Worm (Caenorhabditis elegans) whole organism, L4 larva: ENCODE results near the gene F07D3.3.

Source experiments
- F44E2.7 ChIP-seq: fragments of 200-800 bp; sonication (Bioruptor generic); IDR thresholded peaks from 2 replicates; pipeline ENCODE4 v2.1.2; 2022; ENCODE audit warnings: missing genetic modification characterization, missing compliant biosample characterization
- Y105C5A.15 ChIP-seq: fragments of 200-800 bp; sonication (Bioruptor generic); IDR thresholded peaks from 2 replicates; pipeline ENCODE4 v1.3.6; 2022; ENCODE audit warnings: missing genetic modification characterization, missing compliant biosample characterization
- aha-1 ChIP-seq: fragments of 150-350 bp; peaks from one replicate; lab custom pipeline; 2014; ENCODE audit warnings: missing biosample characterization, missing genetic modification characterization
- arid-1 ChIP-seq: fragments of 200-800 bp; sonication (Bioruptor generic); conservative IDR thresholded peaks from 2 replicates; pipeline ENCODE4 v1.3.6; 2022; ENCODE audit warnings: missing genetic modification reagents, missing genetic modification characterization, missing compliant biosample characterization
- ceh-20 ChIP-seq: fragments of 200-800 bp; sonication (Bioruptor generic); IDR thresholded peaks from 2 replicates; pipeline ENCODE4 v1.3.6; 2022; ENCODE audit warnings: missing genetic modification reagents, missing genetic modification characterization, missing compliant biosample characterization
- daf-16 ChIP-seq, 3 experiments: sonication (generic microtip); optimal IDR thresholded peaks; 2 replicates each; lab custom pipeline; 2016 to 2017; ENCODE audit warnings: missing genetic modification characterization in 3 of 3, missing genetic modification reagents in 3 of 3, mild to moderate bottlenecking in 2 of 3, missing compliant biosample characterization in 2 of 3, missing biosample characterization in 1 of 3, moderate library complexity in 1 of 3
- daf-19 ChIP-seq: fragments of 200-800 bp; sonication (Bioruptor generic); conservative IDR thresholded peaks from 2 replicates; pipeline ENCODE4 v1.3.6; 2022; ENCODE audit warnings: missing genetic modification characterization, missing compliant biosample characterization
- daf-8 ChIP-seq: fragments of 200-800 bp; sonication (Bioruptor generic); IDR thresholded peaks from 2 replicates; pipeline ENCODE4 v1.3.6; 2022; ENCODE audit warnings: missing genetic modification characterization, missing compliant biosample characterization
- dmd-6 ChIP-seq: fragments of 200-800 bp; sonication (Bioruptor generic); IDR thresholded peaks from 2 replicates; pipeline ENCODE4 v1.3.6; 2022; ENCODE audit warnings: missing genetic modification reagents, missing genetic modification characterization, missing compliant biosample characterization
- dmd-9 ChIP-seq: fragments of 200-800 bp; sonication (Bioruptor generic); IDR thresholded peaks from 2 replicates; pipeline ENCODE4 v1.3.6; 2022; ENCODE audit warnings: missing genetic modification reagents, missing genetic modification characterization, missing compliant biosample characterization
- dpl-1 ChIP-seq: fragments of 150-350 bp; optimal IDR thresholded peaks from 2 replicates; lab custom pipeline; 2014; ENCODE audit warnings: missing biosample characterization, missing genetic modification reagents, missing genetic modification characterization
- dve-1 ChIP-seq: sonication (generic microtip); optimal IDR thresholded peaks from 2 replicates; lab custom pipeline; 2017; ENCODE audit warnings: antibody characterized with exemption, mild to moderate bottlenecking, missing genetic modification characterization, missing compliant biosample characterization; ENCODE audit not compliant: insufficient read depth
- hif-1 ChIP-seq, 2 experiments: sonication (generic microtip); optimal IDR thresholded peaks; 2 replicates each; lab custom pipeline; 2016 to 2017; ENCODE audit warnings: missing compliant biosample characterization in 2 of 2, missing genetic modification characterization in 2 of 2, missing genetic modification reagents in 2 of 2, missing genotype in 2 of 2, mild to moderate bottlenecking in 1 of 2
- hlh-11 ChIP-seq: fragments of 200-800 bp; sonication (Bioruptor generic); optimal IDR thresholded peaks from 2 replicates; lab custom pipeline; 2018; ENCODE audit warnings: mild to moderate bottlenecking, missing genetic modification characterization, missing compliant biosample characterization
- hlh-30 ChIP-seq: sonication (generic microtip); optimal IDR thresholded peaks from 2 replicates; lab custom pipeline; 2017; ENCODE audit warnings: antibody characterized with exemption, mild to moderate bottlenecking, missing genetic modification characterization, missing compliant biosample characterization; ENCODE audit not compliant: insufficient read depth
- madf-5 ChIP-seq, 2 experiments: fragments of 200-800 bp; sonication (Bioruptor generic); IDR thresholded peaks; 2 replicates each; pipeline ENCODE4 v1.3.6; 2022; ENCODE audit warnings: missing compliant biosample characterization in 2 of 2, missing genetic modification characterization in 2 of 2
- mdl-1 ChIP-seq, 2 experiments: fragments of 150-350 bp in 1 of 2; sonication (generic microtip) in 1 of 2; optimal IDR thresholded peaks; 2 replicates each; lab custom pipeline; 2014 to 2017; ENCODE audit warnings: missing biosample characterization in 2 of 2, missing genetic modification characterization in 2 of 2
- mep-1 ChIP-seq: fragments of 150-350 bp; sonication (generic microtip); optimal IDR thresholded peaks from 3 replicates; lab custom pipeline; 2014; ENCODE audit warnings: missing biosample characterization, missing genetic modification characterization
- mes-2 ChIP-seq: sonication (generic microtip); optimal IDR thresholded peaks from 2 replicates; lab custom pipeline; 2016; ENCODE audit warnings: missing genotype, mild to moderate bottlenecking, missing genetic modification characterization, missing compliant biosample characterization; ENCODE audit not compliant: poor library complexity, severe bottlenecking
- mxl-2 ChIP-seq: fragments of 200-800 bp; sonication (Bioruptor generic); conservative IDR thresholded peaks from 2 replicates; pipeline ENCODE4 v1.3.6; 2022; ENCODE audit warnings: missing genetic modification reagents, missing genetic modification characterization, missing compliant biosample characterization
- mxl-3 ChIP-seq: fragments of 200-800 bp; sonication (Bioruptor generic); optimal IDR thresholded peaks from 2 replicates; lab custom pipeline; 2018; ENCODE audit warnings: mild to moderate bottlenecking, missing genetic modification characterization, missing compliant biosample characterization
- nhr-10 ChIP-seq: fragments of 150-350 bp; optimal IDR thresholded peaks from 2 replicates; lab custom pipeline; 2014; ENCODE audit warnings: missing biosample characterization, missing genetic modification characterization
- nhr-102 ChIP-seq: sonication (generic microtip); optimal IDR thresholded peaks from 2 replicates; lab custom pipeline; 2016; ENCODE audit warnings: mild to moderate bottlenecking, missing genetic modification characterization, moderate library complexity, missing compliant biosample characterization
- nhr-28 ChIP-seq: fragments of 150-350 bp; optimal IDR thresholded peaks from 2 replicates; lab custom pipeline; 2014; ENCODE audit warnings: missing biosample characterization, missing genetic modification characterization
- nhr-41 ChIP-seq: fragments of 200-800 bp; sonication (Bioruptor generic); IDR thresholded peaks from 2 replicates; pipeline ENCODE4 v1.3.6; 2022; ENCODE audit warnings: missing genetic modification reagents, missing genetic modification characterization, missing compliant biosample characterization
- nhr-76 ChIP-seq: fragments of 150-350 bp; optimal IDR thresholded peaks from 2 replicates; lab custom pipeline; 2014; ENCODE audit warnings: missing biosample characterization, missing genetic modification characterization
- php-3 ChIP-seq: fragments of 200-800 bp; sonication (Bioruptor generic); IDR thresholded peaks from 2 replicates; pipeline ENCODE4 v1.3.6; 2022; ENCODE audit warnings: missing genetic modification reagents, missing genetic modification characterization, missing compliant biosample characterization
- pqm-1 ChIP-seq: sonication (generic microtip); optimal IDR thresholded peaks from 2 replicates; lab custom pipeline; 2017; ENCODE audit warnings: missing biosample characterization, missing genetic modification characterization
- snpc-1.2 ChIP-seq: fragments of 200-800 bp; sonication (Bioruptor generic); IDR thresholded peaks from 2 replicates; pipeline ENCODE4 v1.3.6; 2022; ENCODE audit warnings: missing genetic modification reagents, missing genetic modification characterization, missing compliant biosample characterization
- unc-130 ChIP-seq: sonication (generic microtip); optimal IDR thresholded peaks from 2 replicates; lab custom pipeline; 2016; ENCODE audit warnings: missing genetic modification reagents, missing genetic modification characterization, missing compliant biosample characterization
- unc-39 ChIP-seq: sonication (generic microtip); optimal IDR thresholded peaks from 2 replicates; lab custom pipeline; 2017; ENCODE audit warnings: missing biosample characterization, missing genetic modification characterization
- unc-62 ChIP-seq, 3 experiments: fragments of 150-350 bp in 1 of 3; sonication (generic microtip); optimal IDR thresholded peaks in 2 of 3; peaks in 1 of 3; 1 replicate in 1 of 3; 2 replicates in 2 of 3; lab custom pipeline; 2014 to 2017; ENCODE audit warnings: missing biosample characterization in 3 of 3, missing genetic modification characterization in 3 of 3, missing genetic modification reagents in 3 of 3, missing genotype in 1 of 3
- zip-2 ChIP-seq: fragments of 150-350 bp; optimal IDR thresholded peaks from 2 replicates; lab custom pipeline; 2014; ENCODE audit warnings: missing biosample characterization, missing genetic modification characterization

Gene F07D3.3

DNA sequence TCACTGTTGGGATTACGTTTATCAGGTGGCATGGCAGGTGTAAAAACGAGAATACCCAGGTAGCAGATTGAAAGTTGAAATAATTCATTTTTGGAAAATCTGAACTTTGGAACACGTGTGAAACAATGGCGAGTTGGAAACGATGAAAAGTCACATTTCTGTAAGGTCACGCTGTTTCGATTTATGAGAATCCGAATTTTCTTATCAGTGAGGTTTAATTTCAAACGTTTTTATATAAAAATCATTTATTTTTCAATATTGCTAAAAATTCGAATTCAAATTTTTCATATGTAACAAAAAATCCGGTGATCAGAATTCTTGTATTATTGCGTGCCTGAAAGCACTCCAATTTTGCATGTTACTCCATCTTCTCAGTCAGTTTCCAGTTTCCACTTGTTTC is at the start of gene F07D3.3:
TSS of gene F07D3.3 (minus strand) at position 101 of the 400 bp plus-strand sequence.
- no peak for TF ChIP-seq nhr-102
- TF ChIP-seq mxl-2, result no peak
- TF ChIP-seq zip-2 (tag; lab: Kevin White, UChicago), result no peak
- no peak for TF ChIP-seq aha-1 (tag; lab: Kevin White, UChicago)
- TF ChIP-seq daf-19 (GFP tag; lab: Robert Waterston, UW), result no peak
- no peak for TF ChIP-seq madf-5 (GFP tag; IDR thresholded peaks at IDR 0.05; lab: Robert Waterston, UW)
- no peak for TF ChIP-seq unc-62 (GFP tag; optimal IDR thresholded peaks at IDR 0.05 in 1 of 2; lab: Kevin White, UChicago)
- TF ChIP-seq unc-62 (tag; optimal IDR thresholded peaks at IDR 0.05; lab: Kevin White, UChicago), result no peak
- TF ChIP-seq F44E2.7 (GFP tag; lab: Robert Waterston, UW), result no peak
- TF ChIP-seq daf-8 (GFP tag; lab: Robert Waterston, UW), result no peak
- TF ChIP-seq dve-1 (tag; lab: Kevin White, UChicago), result no peak
- no peak for TF ChIP-seq snpc-1.2 (GFP tag; lab: Robert Waterston, UW)
- no peak for TF ChIP-seq Y105C5A.15 (GFP tag; lab: Robert Waterston, UW)
- no peak for TF ChIP-seq dpl-1
- TF ChIP-seq nhr-10, result no peak
- no peak for TF ChIP-seq dmd-9 (GFP tag; lab: Robert Waterston, UW)
- TF ChIP-seq hif-1 (tag; optimal IDR thresholded peaks at IDR 0.05; lab: Kevin White, UChicago), result no peak
- no peak for TF ChIP-seq nhr-41 (GFP tag; lab: Robert Waterston, UW)
- no peak for TF ChIP-seq nhr-76 (tag; lab: Kevin White, UChicago)
- no peak for TF ChIP-seq unc-39
- TF ChIP-seq hlh-11 (tag; lab: Kevin White, UChicago), result no peak

DNA sequence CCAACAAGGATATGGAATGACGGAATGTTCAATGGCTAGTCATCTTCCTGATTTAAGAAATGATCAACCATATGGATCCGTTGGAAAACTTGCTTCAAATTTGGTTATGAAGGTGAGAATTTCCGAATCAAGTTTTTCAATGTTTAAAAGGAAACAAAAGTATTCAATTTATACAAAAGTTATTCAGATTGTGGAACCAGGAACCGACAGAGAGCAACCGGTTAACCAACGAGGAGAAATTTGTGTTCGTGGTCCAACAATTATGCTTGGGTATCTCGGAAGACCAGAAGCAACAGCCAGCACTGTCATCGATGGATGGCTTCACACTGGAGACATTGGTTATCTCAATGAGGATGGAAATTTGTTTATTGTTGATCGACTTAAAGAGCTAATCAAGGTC is 47.1 kb upstream of the F07D3.3 start:
- no peak for TF ChIP-seq unc-130 (GFP tag; lab: Kevin White, UChicago)
- TF ChIP-seq unc-62 (GFP tag; optimal IDR thresholded peaks at IDR 0.05 in 1 of 2; lab: Kevin White, UChicago), result peak in 1 of 2 experiments; percentile 32
- no peak for TF ChIP-seq unc-62 (tag; optimal IDR thresholded peaks at IDR 0.05; lab: Kevin White, UChicago)
- peak; percentile 97 for TF ChIP-seq aha-1 (tag; lab: Kevin White, UChicago)

DNA sequence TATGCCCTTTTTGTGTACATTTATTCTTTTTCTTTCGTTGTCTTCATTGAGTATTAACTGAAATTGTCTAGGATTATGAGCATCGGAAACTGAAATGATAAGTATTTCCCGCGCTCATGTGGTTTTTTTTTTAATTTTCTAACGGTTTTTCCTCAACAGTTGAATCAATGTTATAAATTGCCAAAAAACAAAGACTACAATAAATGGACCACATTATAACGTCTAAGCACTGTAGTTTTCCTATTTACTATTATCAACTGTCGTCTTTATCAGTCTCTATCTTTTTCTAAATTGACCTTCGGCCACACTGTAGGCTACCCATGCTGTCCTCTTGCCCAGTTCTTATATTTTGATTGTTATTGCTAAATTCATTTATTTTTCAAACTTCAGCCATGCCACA is 45.2 kb upstream of the F07D3.3 start, which contains the start of gene acs-14:
TSS of gene acs-14 (plus strand) at position 391 of the 400 bp plus-strand sequence.
- peak; percentile 23 for TF ChIP-seq pqm-1 (tag; lab: Kevin White, UChicago)
- TF ChIP-seq dmd-6 (GFP tag; lab: Robert Waterston, UW), result peak; percentile 34; the same call in 1 of the 2 replicates
- no peak for TF ChIP-seq mes-2 (tag; lab: Kevin White, UChicago)
- TF ChIP-seq unc-39, result no peak
- peak; percentile 50 for TF ChIP-seq nhr-28 (tag; lab: Kevin White, UChicago)
- TF ChIP-seq hlh-11 (tag; lab: Kevin White, UChicago), result peak; percentile 16
- TF ChIP-seq dve-1 (tag; lab: Kevin White, UChicago), result peak; percentile 26
- no peak for TF ChIP-seq daf-16 (GFP tag; optimal IDR thresholded peaks at IDR 0.05; lab: Kevin White, UChicago)
- peak; percentile 56 for TF ChIP-seq daf-16 (tag; optimal IDR thresholded peaks at IDR 0.05; lab: Kevin White, UChicago)
- peak; percentile 74 for TF ChIP-seq aha-1 (tag; lab: Kevin White, UChicago)

DNA sequence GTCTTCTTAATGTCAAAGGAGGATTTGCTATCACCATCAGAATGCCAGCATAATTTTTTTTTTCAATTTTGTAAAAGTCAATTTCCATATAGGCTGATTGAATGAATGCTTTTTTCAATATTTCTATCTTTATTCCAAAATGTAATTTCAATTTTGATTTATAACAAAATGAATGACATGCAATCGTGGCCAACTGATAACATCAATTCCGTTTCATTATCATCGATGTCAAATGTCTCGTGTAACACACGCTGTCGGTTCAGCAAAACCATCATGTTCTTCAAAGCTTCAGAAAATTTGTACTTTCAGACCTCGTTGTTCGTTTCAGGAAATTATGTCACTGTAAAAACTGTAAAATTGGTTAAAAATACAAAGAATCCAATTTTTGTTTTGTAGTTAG is 44.4 kb upstream of the F07D3.3 start:
- TF ChIP-seq hlh-11 (tag; lab: Kevin White, UChicago) (peak; percentile 23), arid-1 (GFP tag; lab: Robert Waterston, UW) (no peak), nhr-28 (tag; lab: Kevin White, UChicago) (peak; percentile 79), ceh-20 (GFP tag; lab: Robert Waterston, UW) (peak; percentile 90), unc-62 (GFP tag; optimal IDR thresholded peaks at IDR 0.05 in 1 of 2; lab: Kevin White, UChicago) (no peak), unc-62 (tag; optimal IDR thresholded peaks at IDR 0.05; lab: Kevin White, UChicago) (no peak), dve-1 (tag; lab: Kevin White, UChicago) (peak; percentile 68), hlh-30 (tag; lab: Kevin White, UChicago) (peak; percentile 48), daf-16 (GFP tag; optimal IDR thresholded peaks at IDR 0.05; lab: Kevin White, UChicago) (no peak), daf-16 (tag; optimal IDR thresholded peaks at IDR 0.05; lab: Kevin White, UChicago) (peak; percentile 25), dmd-6 (GFP tag; lab: Robert Waterston, UW) (peak; percentile 94), php-3 (GFP tag; lab: Robert Waterston, UW) (peak; percentile 96), daf-8 (GFP tag; lab: Robert Waterston, UW) (no peak), mes-2 (tag; lab: Kevin White, UChicago) (no peak), pqm-1 (tag; lab: Kevin White, UChicago) (peak; percentile 71), mdl-1 (tag; optimal IDR thresholded peaks at IDR 0.05; lab: Kevin White, UChicago) (peak in 1 of 2 experiments; percentile 37), nhr-41 (GFP tag; lab: Robert Waterston, UW) (0 out of 2 replicates have a peak, but pooled peaks have one; percentile 41), mxl-3 (GFP tag; lab: Kevin White, UChicago) (peak; percentile 83), mep-1 (peak; percentile 15)
